Worm (Caenorhabditis elegans) whole organism, late embryonic: ENCODE measurements around the gene ZK863.8.

Experiments used
- C08G9.2 ChIP-seq: sonication (generic microtip); optimal IDR thresholded peaks from 2 replicates; lab custom pipeline; 2016; ENCODE audit warnings: mild to moderate bottlenecking, missing genetic modification characterization, moderate library complexity, missing compliant biosample characterization
- C38D4.7 ChIP-seq: fragments of 200-800 bp; sonication (Bioruptor generic); optimal IDR thresholded peaks from 2 replicates; lab custom pipeline; 2018; ENCODE audit warnings: mild to moderate bottlenecking, missing genetic modification characterization, moderate library complexity, missing compliant biosample characterization
- K09A11.1 ChIP-seq: sonication (generic microtip); optimal IDR thresholded peaks from 2 replicates; lab custom pipeline; 2017; ENCODE audit warnings: antibody characterized with exemption, mild to moderate bottlenecking, missing genetic modification characterization, missing compliant biosample characterization; ENCODE audit not compliant: insufficient read depth
- T23F11.4 ChIP-seq: fragments of 200-800 bp; sonication (Bioruptor generic); optimal IDR thresholded peaks from 2 replicates; lab custom pipeline; 2018; ENCODE audit warnings: mild to moderate bottlenecking, missing genetic modification characterization, missing compliant biosample characterization
- Y22D7AL.16 ChIP-seq: sonication (generic microtip); optimal IDR thresholded peaks from 2 replicates; lab custom pipeline; 2016; ENCODE audit warnings: missing genetic modification characterization, missing compliant biosample characterization
- ama-1 ChIP-seq: fragments of 150-350 bp; optimal IDR thresholded peaks from 2 replicates; lab custom pipeline; 2014
- ceh-18 ChIP-seq: sonication (generic microtip); optimal IDR thresholded peaks from 2 replicates; lab custom pipeline; 2016; ENCODE audit warnings: missing genetic modification characterization, missing compliant biosample characterization
- ceh-2 ChIP-seq: sonication (generic microtip); optimal IDR thresholded peaks from 2 replicates; lab custom pipeline; 2016; ENCODE audit warnings: missing genotype, missing genetic modification characterization, missing compliant biosample characterization
- ceh-31 ChIP-seq: sonication (generic microtip); optimal IDR thresholded peaks from 2 replicates; lab custom pipeline; 2016; ENCODE audit warnings: missing genetic modification characterization, missing compliant biosample characterization
- ceh-45 ChIP-seq: fragments of 200-800 bp; sonication (Bioruptor generic); IDR thresholded peaks from 2 replicates; pipeline ENCODE4 v1.3.6; 2022; ENCODE audit warnings: missing genetic modification reagents, missing genetic modification characterization, missing compliant biosample characterization
- ceh-6 ChIP-seq: fragments of 200-800 bp; sonication (Bioruptor generic); optimal IDR thresholded peaks from 2 replicates; lab custom pipeline; 2018; ENCODE audit warnings: mild to moderate bottlenecking, missing genetic modification characterization, missing compliant biosample characterization
- dmd-4 ChIP-seq: sonication (generic microtip); optimal IDR thresholded peaks from 2 replicates; lab custom pipeline; 2016; ENCODE audit warnings: borderline replicate concordance, missing genetic modification characterization, missing compliant biosample characterization
- elt-4 ChIP-seq: sonication (generic microtip); optimal IDR thresholded peaks from 2 replicates; lab custom pipeline; 2016; ENCODE audit warnings: missing genetic modification characterization, missing compliant biosample characterization
- ets-4 ChIP-seq: sonication (generic microtip); optimal IDR thresholded peaks from 2 replicates; lab custom pipeline; 2016; ENCODE audit warnings: missing genetic modification characterization, missing compliant biosample characterization
- eyg-1 ChIP-seq: sonication (generic microtip); optimal IDR thresholded peaks from 2 replicates; lab custom pipeline; 2016; ENCODE audit warnings: missing genotype, missing genetic modification characterization, missing compliant biosample characterization
- fkh-10 ChIP-seq: fragments of 150-350 bp; optimal IDR thresholded peaks from 2 replicates; lab custom pipeline; 2014; ENCODE audit warnings: missing biosample characterization, missing genetic modification reagents, missing genetic modification characterization
- fkh-6 ChIP-seq: sonication (generic microtip); optimal IDR thresholded peaks from 2 replicates; lab custom pipeline; 2016; ENCODE audit warnings: missing genetic modification characterization, missing compliant biosample characterization
- hlh-13 ChIP-seq: fragments of 200-800 bp; sonication (Bioruptor generic); optimal IDR thresholded peaks from 2 replicates; lab custom pipeline; 2018; ENCODE audit warnings: mild to moderate bottlenecking, missing genetic modification characterization, missing compliant biosample characterization
- hlh-15 ChIP-seq: sonication (generic microtip); optimal IDR thresholded peaks from 2 replicates; lab custom pipeline; 2016; ENCODE audit warnings: missing genetic modification characterization, missing compliant biosample characterization
- hlh-8 ChIP-seq: sonication (generic microtip); optimal IDR thresholded peaks from 2 replicates; lab custom pipeline; 2016; ENCODE audit warnings: missing genotype, missing genetic modification characterization, missing compliant biosample characterization
- lim-6 ChIP-seq: sonication (generic microtip); optimal IDR thresholded peaks from 2 replicates; lab custom pipeline; 2016; ENCODE audit warnings: missing genetic modification characterization, missing compliant biosample characterization
- mec-3 ChIP-seq: sonication (generic microtip); optimal IDR thresholded peaks from 2 replicates; lab custom pipeline; 2016; ENCODE audit warnings: borderline replicate concordance, missing genetic modification characterization, missing compliant biosample characterization
- nhr-232 ChIP-seq: sonication (generic microtip); optimal IDR thresholded peaks from 2 replicates; lab custom pipeline; 2016; ENCODE audit warnings: missing genetic modification characterization, missing compliant biosample characterization
- odd-2 ChIP-seq: sonication (generic microtip); optimal IDR thresholded peaks from 2 replicates; lab custom pipeline; 2017; ENCODE audit warnings: antibody characterized with exemption, mild to moderate bottlenecking, missing genetic modification characterization, missing compliant biosample characterization
- pax-1 ChIP-seq: fragments of 150-350 bp; optimal IDR thresholded peaks from 2 replicates; lab custom pipeline; 2014; ENCODE audit warnings: missing biosample characterization, missing genetic modification characterization
- pha-4 ChIP-seq: fragments of 150-350 bp; optimal IDR thresholded peaks from 2 replicates; lab custom pipeline; 2018; ENCODE audit warnings: missing biosample characterization, missing genetic modification reagents, missing genetic modification characterization
- pros-1 ChIP-seq: fragments of 150-350 bp; optimal IDR thresholded peaks from 2 replicates; lab custom pipeline; 2014; ENCODE audit warnings: missing biosample characterization, missing genetic modification reagents, missing genetic modification characterization
- rnt-1 ChIP-seq: sonication (generic microtip); optimal IDR thresholded peaks from 2 replicates; lab custom pipeline; 2016; ENCODE audit warnings: missing genetic modification characterization, missing compliant biosample characterization
- sox-4 ChIP-seq: sonication (generic microtip); optimal IDR thresholded peaks from 2 replicates; lab custom pipeline; 2017; ENCODE audit warnings: mild to moderate bottlenecking, missing genetic modification characterization, inconsistent platforms, missing compliant biosample characterization
- unc-42 ChIP-seq: sonication (generic microtip); optimal IDR thresholded peaks from 2 replicates; lab custom pipeline; 2016; ENCODE audit warnings: missing genotype, missing genetic modification characterization, missing compliant biosample characterization
- unc-86 ChIP-seq: sonication (generic microtip); optimal IDR thresholded peaks from 2 replicates; lab custom pipeline; 2016; ENCODE audit warnings: missing genetic modification characterization, missing compliant biosample characterization
- zip-5 ChIP-seq: sonication (generic microtip); optimal IDR thresholded peaks from 2 replicates; lab custom pipeline; 2016; ENCODE audit warnings: missing genetic modification characterization, missing compliant biosample characterization

Gene ZK863.8

ce11 chrV:12181310-12181709, 6.0 kb downstream of the ZK863.8 start, which contains the start of gene elpc-3:
Gene elpc-3, minus strand, starts transcription at chrV:12181410.
- TF ChIP-seq unc-42, result no peak
- TF ChIP-seq T23F11.4, result no peak
- TF ChIP-seq odd-2 (tag; lab: Kevin White, UChicago), result no peak
- TF ChIP-seq C38D4.7, result no peak
- TF ChIP-seq hlh-8 (tag; lab: Kevin White, UChicago), result no peak
- no peak for TF ChIP-seq lim-6 (tag; lab: Kevin White, UChicago)

ce11 chrV:12179338-12179737, 8.0 kb downstream of the ZK863.8 start, which contains the start of gene clec-224:
Gene clec-224, minus strand, starts transcription at chrV:12179438.
- TF ChIP-seq ceh-18 (tag; lab: Kevin White, UChicago), result no peak

ce11 chrV:12170114-12170513, 17.2 kb downstream of the ZK863.8 start, which contains the start of gene ZK863.1:
Gene ZK863.1, minus strand, starts transcription at chrV:12170214.
- TF ChIP-seq K09A11.1 (tag; lab: Kevin White, UChicago) (no peak), ets-4 (tag; lab: Kevin White, UChicago) (no peak), hlh-13 (no peak), eyg-1 (tag; lab: Kevin White, UChicago) (no peak), ceh-31 (tag; lab: Kevin White, UChicago) (no peak), Y22D7AL.16 (tag; lab: Kevin White, UChicago) (no peak), mec-3 (no peak), rnt-1 (tag; lab: Kevin White, UChicago) (no peak), dmd-4 (tag; lab: Kevin White, UChicago) (no peak), nhr-232 (tag; lab: Kevin White, UChicago) (no peak), hlh-15 (no peak), fkh-10 (GFP tag; lab: Kevin White, UChicago) (no peak), ceh-6 (GFP tag; lab: Kevin White, UChicago) (no peak), unc-42 (no peak), ceh-18 (tag; lab: Kevin White, UChicago) (no peak), ama-1 (lab: Kevin White, UChicago) (no peak), sox-4 (tag; lab: Kevin White, UChicago) (no peak)

ce11 chrV:12167653-12168052, 19.7 kb downstream of the ZK863.8 start, which contains the start of gene col-37:
Gene col-37, minus strand, starts transcription at chrV:12167753.
- no peak for TF ChIP-seq K09A11.1 (tag; lab: Kevin White, UChicago)

- peak; percentile 33 for TF ChIP-seq mec-3
- TF ChIP-seq elt-4, result peak; percentile 18
- no peak for TF ChIP-seq fkh-6 (tag; lab: Kevin White, UChicago)
- TF ChIP-seq C08G9.2, result peak; percentile 32
- no peak for TF ChIP-seq zip-5 (tag; lab: Kevin White, UChicago)
- peak; percentile 9 for TF ChIP-seq dmd-4 (tag; lab: Kevin White, UChicago)
These were observed 20.3 kb downstream of the ZK863.8 start for ce11 chrV:12167031-12167430.

ce11 chrV:12162906-12163305, 24.4 kb downstream of the ZK863.8 start, which contains the start of gene srj-4:
Gene srj-4, plus strand, starts transcription at chrV:12163206.
- TF ChIP-seq unc-86 (tag; lab: Kevin White, UChicago) (no peak), pros-1 (tag; lab: Kevin White, UChicago) (no peak), K09A11.1 (tag; lab: Kevin White, UChicago) (no peak), elt-4 (no peak), pha-4 (tag; lab: Kevin White, UChicago) (no peak), pax-1 (tag; lab: Kevin White, UChicago) (no peak), Y22D7AL.16 (tag; lab: Kevin White, UChicago) (no peak), ceh-45 (GFP tag; lab: Robert Waterston, UW) (no peak), ceh-2 (no peak), rnt-1 (tag; lab: Kevin White, UChicago) (no peak)
- TF ChIP-seq, all 69 proteins: peak for 0
